Fruit fly (Drosophila melanogaster): ENCODE results near the gene mRpS35.
A peak's percentile ranks its signal among the peaks of the same experiment; 100 is the strongest.

dm6 chr3L:2822955-2823354 is 42.3 kb downstream of the mRpS35 start:
- TF ChIP-seq EcR (GFP tag; optimal IDR thresholded peaks at IDR 0.05), result no peak
- peak; percentile 96 for TF ChIP-seq CG17806 (tag; optimal IDR thresholded peaks at IDR 0.05)
- peak; percentile 96 for TF ChIP-seq CG15710 (tag; optimal IDR thresholded peaks at IDR 0.05)
- TF ChIP-seq rn (GFP tag; IDR thresholded peaks at IDR 0.05), result peak; percentile 94
- peak; percentile 96 for TF ChIP-seq fd96Ca (GFP tag; IDR thresholded peaks at IDR 0.05)
- TF ChIP-seq D1 (tag; optimal IDR thresholded peaks at IDR 0.05), result peak; percentile 96
- peak; percentile 71 for TF ChIP-seq CG10348 (GFP tag; IDR thresholded peaks at IDR 0.05)
- TF ChIP-seq CG14655 (GFP tag; optimal IDR thresholded peaks at IDR 0.05), result peak; percentile 98
- TF ChIP-seq CG13204 (GFP tag; optimal IDR thresholded peaks at IDR 0.05), result peak; percentile 61
- TF ChIP-seq CG32121 (GFP tag; IDR thresholded peaks at IDR 0.05), result peak; percentile 92
- peak; percentile 90 for TF ChIP-seq CG12605 (GFP tag; IDR thresholded peaks at IDR 0.05)
- TF ChIP-seq Ets98B (GFP tag; IDR thresholded peaks at IDR 0.05), result peak; percentile 94
- TF ChIP-seq CG34367 (tag; optimal IDR thresholded peaks at IDR 0.05), result peak; percentile 95
- peak; percentile 97 for TF ChIP-seq CG4496 (GFP tag; IDR thresholded peaks at IDR 0.05)

Data from whole organism, pupa.